Worm (Caenorhabditis elegans): ENCODE data around the gene nhr-274.

DNA sequence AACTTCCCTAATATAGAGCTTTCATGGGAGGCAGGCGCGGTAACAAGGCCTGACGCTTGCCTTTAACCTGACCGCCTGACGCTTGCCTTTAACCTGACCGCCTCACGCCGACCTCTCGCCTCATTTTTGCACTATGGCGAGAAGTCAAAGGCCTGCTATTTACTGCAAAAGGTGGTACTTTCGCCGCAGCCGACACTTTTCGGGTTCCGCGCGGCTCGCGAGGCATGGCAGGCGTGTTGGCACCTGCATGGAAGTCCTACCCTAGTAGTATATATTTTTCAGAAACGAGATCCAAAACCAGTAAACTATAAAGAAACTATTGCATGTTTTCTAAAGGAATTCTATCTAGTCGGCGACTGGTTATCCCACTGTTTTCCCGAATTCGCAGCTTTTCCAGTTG is 16.4 kb downstream of the nhr-274 start:
- TF ChIP-seq ces-1 (GFP tag; optimal IDR thresholded peaks at IDR 0.05), result no peak
- TF ChIP-seq mls-2 (tag; optimal IDR thresholded peaks at IDR 0.05), result no peak
- no peak for TF ChIP-seq nhr-12 (tag; optimal IDR thresholded peaks at IDR 0.05)
- TF ChIP-seq ceh-39 (tag; optimal IDR thresholded peaks at IDR 0.05), result no peak
- no peak for TF ChIP-seq flh-1 (GFP tag; optimal IDR thresholded peaks at IDR 0.05)
- no peak for TF ChIP-seq mab-5 (tag; optimal IDR thresholded peaks at IDR 0.05)

Data from whole organism, mixed stage, embryonic.